Worm (Caenorhabditis elegans) whole organism, L3 larva: ENCODE measurements around the gene srw-103.
"Not testable (repeated sequence)": the region's sequence is repeated elsewhere in the genome, so short reads cannot be mapped to it uniquely, and the experiment has no call there.

Experiments
- R02D3.7 ChIP-seq: fragments of 150-350 bp; optimal IDR thresholded peaks from 2 replicates; lab custom pipeline; 2014; ENCODE audit warnings: missing biosample characterization, missing genetic modification characterization
- ZK546.5 ChIP-seq: sonication (generic microtip); optimal IDR thresholded peaks from 2 replicates; lab custom pipeline; 2017; ENCODE audit warnings: missing biosample characterization, missing genetic modification characterization
- ceh-16 ChIP-seq: sonication (generic microtip); optimal IDR thresholded peaks from 2 replicates; lab custom pipeline; 2017; ENCODE audit warnings: missing biosample characterization, missing genetic modification characterization
- ceh-82 ChIP-seq: fragments of 150-350 bp; optimal IDR thresholded peaks from 2 replicates; lab custom pipeline; 2014; ENCODE audit warnings: missing biosample characterization, missing genetic modification characterization
- ceh-9 ChIP-seq: sonication (generic microtip); optimal IDR thresholded peaks from 2 replicates; lab custom pipeline; 2018; ENCODE audit warnings: missing biosample characterization, missing genetic modification characterization
- egl-5 ChIP-seq: fragments of 150-350 bp; optimal IDR thresholded peaks from 2 replicates; lab custom pipeline; 2017; ENCODE audit warnings: missing biosample characterization, missing genetic modification reagents, missing genetic modification characterization, inconsistent platforms
- elt-1 ChIP-seq: fragments of 150-350 bp; optimal IDR thresholded peaks from 2 replicates; lab custom pipeline; 2014; ENCODE audit warnings: missing biosample characterization, missing genetic modification characterization
- elt-2 ChIP-seq: sonication (generic microtip); optimal IDR thresholded peaks from 2 replicates; lab custom pipeline; 2016; ENCODE audit warnings: missing genetic modification reagents, mild to moderate bottlenecking, missing genetic modification characterization, missing compliant biosample characterization
- eor-1 ChIP-seq, 2 experiments: fragments of 150-350 bp; optimal IDR thresholded peaks; 2 replicates each; lab custom pipeline; 2014 to 2018; ENCODE audit warnings: missing biosample characterization in 2 of 2, missing genetic modification characterization in 2 of 2
- fkh-10 ChIP-seq: sonication (generic microtip); optimal IDR thresholded peaks from 2 replicates; lab custom pipeline; 2017; ENCODE audit warnings: missing biosample characterization, missing genetic modification reagents, missing genetic modification characterization
- fos-1 ChIP-seq: fragments of 150-350 bp; optimal IDR thresholded peaks from 2 replicates; lab custom pipeline; 2014; ENCODE audit warnings: missing biosample characterization, missing genetic modification characterization
- hmg-11 ChIP-seq: sonication (generic microtip); optimal IDR thresholded peaks from 2 replicates; lab custom pipeline; 2016; ENCODE audit warnings: missing genetic modification characterization, missing compliant biosample characterization
- lin-15B ChIP-seq: fragments of 150-350 bp; optimal IDR thresholded peaks from 2 replicates; lab custom pipeline; 2014; ENCODE audit warnings: missing biosample characterization, missing genetic modification characterization
- lin-39 ChIP-seq: fragments of 150-350 bp; optimal IDR thresholded peaks from 2 replicates; lab custom pipeline; 2018; ENCODE audit warnings: missing biosample characterization, missing genetic modification reagents, missing genetic modification characterization
- lsy-12 ChIP-seq: sonication (generic microtip); optimal IDR thresholded peaks from 2 replicates; lab custom pipeline; 2016; ENCODE audit warnings: mild to moderate bottlenecking, missing genetic modification characterization, missing compliant biosample characterization
- mml-1 ChIP-seq: fragments of 150-350 bp; sonication (generic microtip); optimal IDR thresholded peaks from 3 replicates; lab custom pipeline; 2014; ENCODE audit warnings: missing biosample characterization, missing genetic modification characterization
- nfya-1 ChIP-seq: sonication (generic microtip); optimal IDR thresholded peaks from 2 replicates; lab custom pipeline; 2017; ENCODE audit warnings: missing genetic modification characterization, mild to moderate bottlenecking, missing compliant biosample characterization, antibody characterized with exemption, moderate library complexity; ENCODE audit not compliant: insufficient read depth
- nhr-11 ChIP-seq: fragments of 150-350 bp; optimal IDR thresholded peaks from 2 replicates; lab custom pipeline; 2014; ENCODE audit warnings: missing biosample characterization, missing genetic modification characterization
- nhr-12 ChIP-seq: fragments of 150-350 bp; optimal IDR thresholded peaks from 2 replicates; lab custom pipeline; 2014; ENCODE audit warnings: missing biosample characterization, missing genetic modification characterization
- nhr-237 ChIP-seq: fragments of 150-350 bp; optimal IDR thresholded peaks from 2 replicates; lab custom pipeline; 2014; ENCODE audit warnings: missing biosample characterization, missing genetic modification characterization
- nhr-25 ChIP-seq: sonication (generic microtip); optimal IDR thresholded peaks from 2 replicates; lab custom pipeline; 2017; ENCODE audit warnings: missing biosample characterization, missing genetic modification characterization
- nhr-28 ChIP-seq: fragments of 150-350 bp; optimal IDR thresholded peaks from 2 replicates; lab custom pipeline; 2014; ENCODE audit warnings: missing biosample characterization, missing genetic modification characterization
- nhr-77 ChIP-seq: fragments of 150-350 bp; optimal IDR thresholded peaks from 2 replicates; lab custom pipeline; 2014; ENCODE audit warnings: missing biosample characterization, missing genetic modification characterization
- pha-4 ChIP-seq: fragments of 150-350 bp; optimal IDR thresholded peaks from 2 replicates; lab custom pipeline; 2014; ENCODE audit warnings: missing biosample characterization, missing genetic modification reagents, missing genetic modification characterization
- pqm-1 ChIP-seq: fragments of 150-350 bp; optimal IDR thresholded peaks from 2 replicates; lab custom pipeline; 2017; ENCODE audit warnings: missing biosample characterization, missing genetic modification characterization, inconsistent platforms
- snpc-4 ChIP-seq: fragments of 150-350 bp; optimal IDR thresholded peaks from 2 replicates; lab custom pipeline; 2014; ENCODE audit warnings: missing biosample characterization, missing genetic modification characterization
- tbx-2 ChIP-seq: sonication (generic microtip); optimal IDR thresholded peaks from 2 replicates; lab custom pipeline; 2016; ENCODE audit warnings: mild to moderate bottlenecking, missing genetic modification characterization, missing compliant biosample characterization
- unc-39 ChIP-seq: sonication (generic microtip); optimal IDR thresholded peaks from 4 replicates; lab custom pipeline; 2017; ENCODE audit warnings: missing biosample characterization, missing genetic modification characterization
- unc-62 ChIP-seq: fragments of 150-350 bp; sonication (generic microtip); optimal IDR thresholded peaks from 4 replicates; lab custom pipeline; 2014; ENCODE audit warnings: missing biosample characterization, missing genetic modification reagents, missing genetic modification characterization
- zag-1 ChIP-seq: fragments of 150-350 bp; optimal IDR thresholded peaks from 2 replicates; lab custom pipeline; 2014; ENCODE audit warnings: missing biosample characterization, missing genetic modification characterization
- ztf-11 ChIP-seq: fragments of 150-350 bp; optimal IDR thresholded peaks from 2 replicates; lab custom pipeline; 2014; ENCODE audit warnings: missing biosample characterization, missing genetic modification characterization
- ztf-4 ChIP-seq: fragments of 150-350 bp; optimal IDR thresholded peaks from 2 replicates; lab custom pipeline; 2014; ENCODE audit warnings: missing biosample characterization, missing genetic modification characterization

The srw-103 gene

ce11 chrV:1682279-1682678 lies 34.7 kb upstream of the srw-103 start, which contains the start of gene srh-3:
Gene srh-3, plus strand, starts transcription at chrV:1682579.
- TF ChIP-seq eor-1 (tag; optimal IDR thresholded peaks at IDR 0.05; lab: Kevin White, UChicago) (no peak), pqm-1 (tag; lab: Kevin White, UChicago) (no peak), ztf-4 (tag; lab: Kevin White, UChicago) (no peak), ceh-82 (tag; lab: Kevin White, UChicago) (no peak), nhr-237 (tag; lab: Kevin White, UChicago) (no peak), zag-1 (tag; lab: Kevin White, UChicago) (no peak), mml-1 (tag; lab: Kevin White, UChicago) (no peak), egl-5 (tag; lab: Kevin White, UChicago) (no peak), R02D3.7 (tag; lab: Kevin White, UChicago) (no peak), nhr-25 (tag; lab: Kevin White, UChicago) (no peak), lin-15B (tag; lab: Kevin White, UChicago) (no peak), hmg-11 (tag; lab: Kevin White, UChicago) (no peak), nhr-77 (no peak), ceh-16 (tag; lab: Kevin White, UChicago) (no peak)

- TF ChIP-seq nhr-11 (no peak), fkh-10 (no peak), ZK546.5 (tag; lab: Kevin White, UChicago) (no peak), zag-1 (tag; lab: Kevin White, UChicago) (no peak), unc-39 (tag; lab: Kevin White, UChicago) (no peak), nhr-237 (tag; lab: Kevin White, UChicago) (no peak), ztf-11 (no peak), elt-1 (tag; lab: Kevin White, UChicago) (no peak), lsy-12 (tag; lab: Kevin White, UChicago) (no peak)
These were observed 31.7 kb upstream of the srw-103 start, which contains the start of gene srh-5 for ce11 chrV:1685328-1685727. Gene srh-5, plus strand, starts transcription at chrV:1685628.

- not testable (repeated sequence) for TF ChIP-seq ceh-16, tbx-2, snpc-4 (tag; lab: Kevin White, UChicago)
These were observed 24.5 kb upstream of the srw-103 start, which contains the start of gene Y46H3C.5 for ce11 chrV:1692494-1692893. Gene Y46H3C.5, minus strand, starts transcription at chrV:1692495.

- not testable (repeated sequence) for TF ChIP-seq ZK546.5 (tag; lab: Kevin White, UChicago); nhr-77; elt-2 (tag; lab: Kevin White, UChicago)
These were observed 23.1 kb upstream of the srw-103 start, which contains the start of gene Y46H3C.7 for ce11 chrV:1693876-1694275. Gene Y46H3C.7, minus strand, starts transcription at chrV:1694022.

- TF ChIP-seq lsy-12 (tag; lab: Kevin White, UChicago) (no peak), nfya-1 (no peak), elt-1 (tag; lab: Kevin White, UChicago) (no peak), unc-39 (tag; lab: Kevin White, UChicago) (no peak), fkh-10 (no peak), pha-4 (tag; lab: Kevin White, UChicago) (no peak), unc-62 (GFP tag; lab: Kevin White, UChicago) (no peak), snpc-4 (tag; lab: Kevin White, UChicago) (no peak), nhr-11 (no peak), nhr-28 (tag; lab: Kevin White, UChicago) (no peak), ztf-11 (no peak), lin-39 (tag; lab: Kevin White, UChicago) (no peak), nhr-237 (tag; lab: Kevin White, UChicago) (no peak), nhr-12 (tag; lab: Kevin White, UChicago) (no peak), fos-1 (tag; lab: Kevin White, UChicago) (no peak), ceh-9 (tag; lab: Kevin White, UChicago) (no peak)
These were observed 18.6 kb upstream of the srw-103 start for ce11 chrV:1698400-1698799.
